Worm (Caenorhabditis elegans) whole organism, L1 larva: ENCODE results near the gene clec-60.

Experiments used
- Y116A8C.19 ChIP-seq: sonication (generic microtip); optimal IDR thresholded peaks from 2 replicates; lab custom pipeline; 2016; ENCODE audit warnings: missing compliant biosample characterization, missing genetic modification characterization, borderline replicate concordance
- ceh-90 ChIP-seq: sonication (generic microtip); optimal IDR thresholded peaks from 2 replicates; lab custom pipeline; 2016; ENCODE audit warnings: missing genetic modification characterization, missing compliant biosample characterization
- tbx-2 ChIP-seq: sonication (generic microtip); optimal IDR thresholded peaks from 2 replicates; lab custom pipeline; 2016; ENCODE audit warnings: missing genetic modification characterization, missing compliant biosample characterization

- no peak for TF ChIP-seq Y116A8C.19 (tag; lab: Kevin White, UChicago)
- no peak for TF ChIP-seq tbx-2 (tag; lab: Kevin White, UChicago)
- TF ChIP-seq ceh-90 (tag; lab: Kevin White, UChicago) = no peak
Observed at ce11 chrII:10516375-10516774, 34.7 kb upstream of the clec-60 start.
